Fruit fly (Drosophila melanogaster) whole organism, adult: Measurements from ENCODE around the gene CG31286.
A peak's percentile ranks its signal among the peaks of the same experiment; 100 is the strongest.

Experiments used
- CG11617 ChIP-seq: fragments of 200-800 bp; sonication (Bioruptor generic); optimal IDR thresholded peaks from 2 replicates; lab custom pipeline; 2017; ENCODE audit warnings: mild to moderate bottlenecking, missing biosample characterization, missing genetic modification reagents, missing genetic modification characterization
- CG12768 ChIP-seq: fragments of 200-800 bp; sonication (Bioruptor generic); optimal IDR thresholded peaks from 2 replicates; lab custom pipeline; 2017; ENCODE audit warnings: missing biosample characterization, missing genetic modification characterization, mild to moderate bottlenecking, moderate library complexity, missing genetic modification reagents
- CG14711 ChIP-seq: fragments of 200-800 bp; sonication (Bioruptor generic); optimal IDR thresholded peaks from 2 replicates; lab custom pipeline; 2018; ENCODE audit warnings: missing biosample characterization, mild to moderate bottlenecking, missing genetic modification characterization, moderate library complexity
- CG1620 ChIP-seq: fragments of 200-800 bp; sonication (Bioruptor generic); optimal IDR thresholded peaks from 2 replicates; lab custom pipeline; 2016; ENCODE audit warnings: missing biosample characterization, missing genetic modification characterization
- CG33017 ChIP-seq: fragments of 200-800 bp; sonication (Bioruptor generic); optimal IDR thresholded peaks from 2 replicates; lab custom pipeline; 2018; ENCODE audit warnings: missing biosample characterization, mild to moderate bottlenecking, missing genetic modification characterization, moderate library complexity
- CG5204 ChIP-seq: fragments of 200-800 bp; sonication (Bioruptor generic); optimal IDR thresholded peaks from 2 replicates; lab custom pipeline; 2016; ENCODE audit warnings: missing biosample characterization, missing genetic modification characterization
- CG7045 ChIP-seq: fragments of 200-800 bp; sonication (Bioruptor generic); optimal IDR thresholded peaks from 2 replicates; lab custom pipeline; 2017; ENCODE audit warnings: missing biosample characterization, mild to moderate bottlenecking, missing genetic modification characterization
- CG7101 ChIP-seq: fragments of 200-800 bp; sonication (Bioruptor generic); optimal IDR thresholded peaks from 2 replicates; lab custom pipeline; 2018; ENCODE audit warnings: missing biosample characterization, mild to moderate bottlenecking, missing genetic modification characterization, moderate library complexity
- Clk ChIP-seq: fragments of 200-800 bp; sonication (Bioruptor generic); optimal IDR thresholded peaks from 2 replicates; lab custom pipeline; 2017; ENCODE audit warnings: missing biosample characterization, missing genetic modification characterization
- Crg-1 ChIP-seq: fragments of 200-800 bp; sonication (Bioruptor generic); optimal IDR thresholded peaks from 2 replicates; lab custom pipeline; 2016; ENCODE audit warnings: missing biosample characterization, missing genetic modification characterization
- Hr96 ChIP-seq: fragments of 200-800 bp; sonication (Bioruptor generic); optimal IDR thresholded peaks from 2 replicates; lab custom pipeline; 2016; ENCODE audit warnings: missing biosample characterization, missing genetic modification characterization
- Mnt ChIP-seq: fragments of 200-800 bp; sonication (Bioruptor generic); optimal IDR thresholded peaks from 2 replicates; lab custom pipeline; 2016; ENCODE audit warnings: missing biosample characterization, mild to moderate bottlenecking, missing genetic modification characterization
- bab1 ChIP-seq: fragments of 200-800 bp; sonication (Bioruptor generic); optimal IDR thresholded peaks from 3 replicates; lab custom pipeline; 2019; ENCODE audit warnings: missing biosample characterization, mild to moderate bottlenecking, missing genetic modification characterization, moderate library complexity
- cic ChIP-seq: fragments of 200-800 bp; sonication (Bioruptor generic); optimal IDR thresholded peaks from 2 replicates; lab custom pipeline; 2017; ENCODE audit warnings: missing biosample characterization, mild to moderate bottlenecking, missing genetic modification characterization, moderate library complexity
- cnc ChIP-seq, 2 experiments: fragments of >200 bp; optimal IDR thresholded peaks; 2 replicates each; lab custom pipeline; 2017
- kay ChIP-seq: fragments of 200-800 bp; sonication (Bioruptor generic); peaks from one replicate; lab custom pipeline; 2016; ENCODE audit warnings: missing biosample characterization, missing genetic modification characterization, borderline replicate concordance
- ovo ChIP-seq: fragments of 200-800 bp; sonication (Bioruptor generic); optimal IDR thresholded peaks from 2 replicates; lab custom pipeline; 2016; ENCODE audit warnings: missing biosample characterization, missing genetic modification characterization
- pad ChIP-seq: fragments of 200-800 bp; sonication (Bioruptor generic); optimal IDR thresholded peaks from 3 replicates; lab custom pipeline; 2017; ENCODE audit warnings: missing biosample characterization, missing genetic modification characterization, mild to moderate bottlenecking, moderate library complexity, missing genetic modification reagents
- tj ChIP-seq: fragments of 200-800 bp; sonication (Bioruptor generic); optimal IDR thresholded peaks from 3 replicates; lab custom pipeline; 2017; ENCODE audit warnings: missing biosample characterization, mild to moderate bottlenecking, missing genetic modification characterization, moderate library complexity
- toe ChIP-seq: fragments of 200-800 bp; sonication (Bioruptor generic); optimal IDR thresholded peaks from 2 replicates; lab custom pipeline; 2016; ENCODE audit warnings: missing biosample characterization, missing genetic modification characterization

The CG31286 gene

DNA sequence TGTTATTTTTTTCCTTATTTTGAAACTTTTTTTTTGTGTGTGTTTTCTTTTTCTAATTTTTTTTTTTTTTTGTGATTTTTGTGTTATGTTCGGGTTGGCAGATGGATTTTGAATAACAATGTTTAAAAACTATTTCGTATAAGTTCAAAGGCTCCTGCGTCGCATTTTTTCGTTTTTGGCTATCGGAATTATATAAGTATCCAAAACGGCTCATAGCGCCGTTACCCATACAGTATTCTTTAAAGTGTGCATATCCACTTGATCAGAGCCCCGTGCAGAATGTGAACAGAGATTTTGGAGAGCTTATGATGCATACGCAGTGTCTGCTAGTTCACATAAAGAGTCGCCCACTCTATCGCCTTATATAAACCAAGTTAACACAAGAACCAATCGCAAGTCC is 13.2 kb upstream of the CG31286 start, which contains the start of gene sowi:
TSS of gene sowi (minus strand) at position 101 of the 400 bp plus-strand sequence.
- no peak for TF ChIP-seq CG1620 (GFP tag; lab: Kevin White, UChicago)

dm6 chr3R:6629221-6629620 is 11.8 kb upstream of the CG31286 start, which contains the start of gene CG15177:
Gene CG15177 (minus strand): TSS chr3R:6629321.
- TF ChIP-seq cic (GFP tag; lab: Kevin White, UChicago): no peak
- TF ChIP-seq Clk: no peak
- no peak for TF ChIP-seq Hr96
- no peak for TF ChIP-seq CG7101 (tag; lab: Kevin White, UChicago)
- no peak for TF ChIP-seq CG7045 (GFP tag; lab: Kevin White, UChicago)
- TF ChIP-seq tj: no peak
- TF ChIP-seq CG5204 (GFP tag; lab: Kevin White, UChicago): no peak
- TF ChIP-seq CG1620 (GFP tag; lab: Kevin White, UChicago): no peak
- TF ChIP-seq CG11617 (GFP tag; lab: Kevin White, UChicago): no peak
- no peak for TF ChIP-seq kay (GFP tag; lab: Kevin White, UChicago)

dm6 chr3R:6629851-6630250 is 11.2 kb upstream of the CG31286 start, which contains the start of gene sunz:
Gene sunz (plus strand): TSS chr3R:6630151.
- TF ChIP-seq cnc (optimal IDR thresholded peaks at IDR 0.05; lab: Kevin White, UChicago): no peak
- TF ChIP-seq Clk: no peak
- no peak for TF ChIP-seq pad (GFP tag; lab: Kevin White, UChicago)
- TF ChIP-seq ovo (GFP tag; lab: Kevin White, UChicago): no peak
- TF ChIP-seq kay (GFP tag; lab: Kevin White, UChicago): no peak
- no peak for TF ChIP-seq CG33017 (tag; lab: Kevin White, UChicago)
- no peak for TF ChIP-seq CG5204 (GFP tag; lab: Kevin White, UChicago)
- no peak for TF ChIP-seq CG1620 (GFP tag; lab: Kevin White, UChicago)
- TF ChIP-seq CG14711: no peak
- no peak for TF ChIP-seq Hr96

- TF ChIP-seq cic (GFP tag; lab: Kevin White, UChicago): peak; percentile 34
- no peak for TF ChIP-seq pad (GFP tag; lab: Kevin White, UChicago)
These were observed 3.3 kb downstream of the CG31286 start, which contains the start of gene Ass for dm6 chr3R:6644334-6644733. Gene Ass (minus strand): TSS chr3R:6644434.

dm6 chr3R:6646740-6647139 is 5.7 kb downstream of the CG31286 start, which contains the start of gene Taf1:
Gene Taf1 (plus strand): TSS chr3R:6646889.
- TF ChIP-seq CG7101 (tag; lab: Kevin White, UChicago) (no peak), Crg-1 (GFP tag; lab: Kevin White, UChicago) (no peak), Hr96 (peak; percentile 20), CG1620 (GFP tag; lab: Kevin White, UChicago) (no peak), CG11617 (GFP tag; lab: Kevin White, UChicago) (no peak), Mnt (peak; percentile 20), cic (GFP tag; lab: Kevin White, UChicago) (no peak), pad (GFP tag; lab: Kevin White, UChicago) (no peak), CG7045 (GFP tag; lab: Kevin White, UChicago) (no peak), CG12768 (GFP tag; lab: Kevin White, UChicago) (peak; percentile 39), CG33017 (tag; lab: Kevin White, UChicago) (no peak), CG5204 (GFP tag; lab: Kevin White, UChicago) (no peak), tj (no peak), bab1 (GFP tag; lab: Kevin White, UChicago) (peak; percentile 17), toe (GFP tag; lab: Kevin White, UChicago) (peak; percentile 60), kay (GFP tag; lab: Kevin White, UChicago) (no peak), ovo (GFP tag; lab: Kevin White, UChicago) (no peak), cnc (optimal IDR thresholded peaks at IDR 0.05; lab: Kevin White, UChicago) (no peak), CG14711 (no peak), Clk (no peak)

DNA sequence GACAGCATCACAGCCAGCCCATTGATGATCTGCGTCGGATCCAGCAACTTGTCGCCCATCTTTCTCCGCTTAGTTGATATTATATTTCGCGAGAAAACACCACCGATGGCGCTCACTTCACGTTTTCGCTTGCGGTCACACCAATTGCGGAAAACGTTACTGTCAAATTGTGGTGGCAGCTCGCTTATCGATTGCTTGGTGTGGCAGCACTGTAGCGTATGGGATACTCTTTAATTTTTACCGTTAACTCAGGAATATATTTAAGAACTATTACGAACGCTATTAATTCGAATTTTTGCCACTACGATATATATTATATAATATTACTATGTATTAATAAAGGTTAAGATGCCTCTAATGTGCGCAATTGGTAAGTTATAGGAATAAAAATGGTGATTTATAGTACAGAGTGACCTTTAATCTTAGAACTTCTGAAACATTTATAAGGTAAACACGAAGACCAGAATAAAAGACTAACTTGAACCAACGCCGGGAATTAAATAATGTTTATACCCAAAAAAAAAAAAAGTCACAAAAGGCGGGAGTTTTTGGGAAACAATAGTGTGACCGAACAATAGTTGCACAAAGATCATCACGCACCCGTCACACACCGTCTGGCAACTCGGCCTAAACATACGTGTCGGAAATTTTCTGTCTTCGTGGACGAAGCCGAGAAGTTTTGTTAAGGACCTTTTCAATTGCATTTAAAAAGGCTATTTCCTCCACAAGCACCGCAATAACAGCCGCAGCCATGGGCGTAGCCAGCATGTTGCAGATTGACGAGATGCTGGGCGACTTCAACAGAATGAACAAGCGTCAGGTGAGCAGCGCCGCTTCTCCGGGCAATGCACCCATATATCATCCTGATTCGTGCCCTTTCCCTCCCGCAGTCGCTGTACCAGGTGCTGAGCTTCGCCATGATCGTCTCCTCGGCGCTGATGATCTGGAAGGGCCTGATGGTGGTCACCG is 16.5 kb downstream of the CG31286 start, which contains the start of the genes CG1307 and twr:
TSS of gene CG1307 (minus strand) at position 165 of the 969 bp plus-strand sequence.
TSS of gene twr (plus strand) at position 605 of the 969 bp plus-strand sequence.
- TF ChIP-seq CG11617 (GFP tag; lab: Kevin White, UChicago): peak; percentile 26
- TF ChIP-seq CG5204 (GFP tag; lab: Kevin White, UChicago): peak; percentile 8
- no peak for TF ChIP-seq CG33017 (tag; lab: Kevin White, UChicago)
- TF ChIP-seq ovo (GFP tag; lab: Kevin White, UChicago): peak; percentile 78
- TF ChIP-seq toe (GFP tag; lab: Kevin White, UChicago): peak; percentile 16
- no peak for TF ChIP-seq Mnt
- TF ChIP-seq CG12768 (GFP tag; lab: Kevin White, UChicago): no peak
- TF ChIP-seq kay (GFP tag; lab: Kevin White, UChicago): no peak
